Worm (Caenorhabditis elegans) whole organism, L4 larva: ENCODE measurements around the gene srd-56.

Experiments used
- F44E2.7 ChIP-seq: fragments of 200-800 bp; sonication (Bioruptor generic); IDR thresholded peaks from 2 replicates; pipeline ENCODE4 v2.1.2; 2022; ENCODE audit warnings: missing genetic modification characterization, missing compliant biosample characterization
- Y48G9A.11 ChIP-seq: fragments of 200-800 bp; sonication (Bioruptor generic); IDR thresholded peaks from 2 replicates; pipeline ENCODE4 v1.3.6; 2022; ENCODE audit warnings: missing genetic modification reagents, missing genetic modification characterization, missing compliant biosample characterization
- ama-1 ChIP-seq: fragments of 150-350 bp; optimal IDR thresholded peaks from 2 replicates; lab custom pipeline; 2014; ENCODE audit warnings: inconsistent platforms, mixed read lengths
- ceh-62 ChIP-seq: sonication (generic microtip); optimal IDR thresholded peaks from 2 replicates; lab custom pipeline; 2017; ENCODE audit warnings: missing biosample characterization, missing genetic modification characterization
- ceh-82 ChIP-seq: sonication (generic microtip); optimal IDR thresholded peaks from 2 replicates; lab custom pipeline; 2017; ENCODE audit warnings: missing biosample characterization, missing genetic modification characterization
- sdz-12 ChIP-seq: fragments of 200-800 bp; sonication (Bioruptor generic); optimal IDR thresholded peaks from 2 replicates; lab custom pipeline; 2018; ENCODE audit warnings: mild to moderate bottlenecking, missing genetic modification characterization, missing compliant biosample characterization
- snpc-1.2 ChIP-seq: fragments of 200-800 bp; sonication (Bioruptor generic); IDR thresholded peaks from 2 replicates; pipeline ENCODE4 v1.3.6; 2022; ENCODE audit warnings: missing genetic modification reagents, missing genetic modification characterization, missing compliant biosample characterization

ce11 chrII:7187110-7187509 is 15.9 kb downstream of the srd-56 start, which contains the start of gene C27H5.6:
- TF ChIP-seq ama-1 (lab: Kevin White, UChicago) = no peak
- TF ChIP-seq ceh-62 (tag; lab: Kevin White, UChicago) = no peak
- TF ChIP-seq snpc-1.2 (GFP tag; lab: Robert Waterston, UW) = no peak
- no peak for TF ChIP-seq Y48G9A.11 (GFP tag; lab: Robert Waterston, UW)
- no peak for TF ChIP-seq F44E2.7 (GFP tag; lab: Robert Waterston, UW)
- no peak for TF ChIP-seq sdz-12 (GFP tag; lab: Kevin White, UChicago)
- TF ChIP-seq ceh-82 = no peak
